Worm (Caenorhabditis elegans) whole organism, mixed stage, embryonic: ENCODE measurements around the gene mboa-6.

ENCODE experiments used
- blmp-1 ChIP-seq: fragments of 150-350 bp; optimal IDR thresholded peaks from 2 replicates; lab custom pipeline; 2014; ENCODE audit warnings: missing biosample characterization, missing genetic modification characterization
- mab-5 ChIP-seq: fragments of 150-350 bp; optimal IDR thresholded peaks from 2 replicates; lab custom pipeline; 2014; ENCODE audit warnings: missing biosample characterization, missing genetic modification characterization
- mls-2 ChIP-seq: sonication (generic microtip); optimal IDR thresholded peaks from 2 replicates; lab custom pipeline; 2016; ENCODE audit warnings: mild to moderate bottlenecking, missing genetic modification characterization, moderate library complexity, missing compliant biosample characterization
- nhr-76 ChIP-seq: sonication (generic microtip); optimal IDR thresholded peaks from 2 replicates; lab custom pipeline; 2017; ENCODE audit warnings: missing biosample characterization, missing genetic modification characterization
- snpc-4 ChIP-seq: fragments of 150-350 bp; optimal IDR thresholded peaks from 2 replicates; lab custom pipeline; 2014; ENCODE audit warnings: missing biosample characterization, missing genetic modification characterization
- sptf-1 ChIP-seq: sonication (generic microtip); optimal IDR thresholded peaks from 2 replicates; lab custom pipeline; 2017; ENCODE audit warnings: mild to moderate bottlenecking, missing genetic modification characterization, moderate library complexity, missing compliant biosample characterization
- unc-39 ChIP-seq: fragments of 150-350 bp; optimal IDR thresholded peaks from 2 replicates; lab custom pipeline; 2014; ENCODE audit warnings: missing biosample characterization, missing genetic modification characterization
- unc-62 ChIP-seq: fragments of 150-350 bp; optimal IDR thresholded peaks from 2 replicates; lab custom pipeline; 2014; ENCODE audit warnings: missing biosample characterization, missing genetic modification reagents, missing genetic modification characterization

DNA sequence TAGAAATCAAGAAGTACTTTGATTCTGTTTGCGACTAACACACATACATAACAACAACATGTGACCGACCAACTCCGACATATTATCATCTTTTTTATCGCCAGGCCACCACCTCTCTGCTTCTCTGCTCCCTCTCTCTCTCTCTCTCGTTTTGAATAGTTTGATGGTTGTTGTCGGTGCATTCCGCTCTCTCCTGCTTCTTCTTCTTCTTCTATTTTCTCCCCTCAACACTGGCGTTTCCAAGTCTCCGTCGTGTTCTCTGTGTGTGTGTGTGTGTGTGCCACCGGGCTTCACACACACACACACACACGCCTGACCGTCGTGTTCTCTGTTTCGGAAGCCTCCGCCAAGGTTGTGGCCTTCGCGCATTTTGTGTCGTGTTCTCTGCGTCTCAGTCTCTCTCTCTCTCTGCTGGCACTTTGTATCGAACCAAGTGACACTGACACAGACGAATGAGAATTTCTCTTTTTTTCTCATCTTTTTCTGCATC, 36.7 kb downstream of the mboa-6 start:
- TF ChIP-seq sptf-1: peak; percentile 86
- TF ChIP-seq mls-2 (tag; lab: Kevin White, UChicago): peak; percentile 65
- TF ChIP-seq unc-62 (GFP tag; lab: Kevin White, UChicago): peak; percentile 98
- peak; percentile 51 for TF ChIP-seq mab-5 (tag; lab: Kevin White, UChicago)
- TF ChIP-seq unc-39 (tag; lab: Kevin White, UChicago): no peak
- TF ChIP-seq snpc-4 (tag; lab: Kevin White, UChicago): no peak
- peak; percentile 85 for TF ChIP-seq blmp-1 (tag; lab: Kevin White, UChicago)
- no peak for TF ChIP-seq nhr-76 (tag; lab: Kevin White, UChicago)
